Fruit fly (Drosophila melanogaster) whole organism, prepupa: ENCODE data around the gene bip1.

Experiments
- Blimp-1 ChIP-seq: fragments of 200-800 bp; sonication (Bioruptor generic); optimal IDR thresholded peaks from 3 replicates; lab custom pipeline; 2017; ENCODE audit warnings: missing biosample characterization, missing genetic modification characterization, mild to moderate bottlenecking, moderate library complexity, missing genetic modification reagents
- CG11762 ChIP-seq: fragments of 200-800 bp; sonication (Bioruptor generic); optimal IDR thresholded peaks from 3 replicates; lab custom pipeline; 2016; ENCODE audit warnings: missing biosample characterization, missing genetic modification characterization; ENCODE audit not compliant: insufficient read depth
- CG11902 ChIP-seq: fragments of 200-800 bp; sonication (Bioruptor generic); optimal IDR thresholded peaks from 3 replicates; lab custom pipeline; 2016; ENCODE audit warnings: missing biosample characterization, missing genetic modification characterization
- CG15336 ChIP-seq: fragments of 200-800 bp; sonication (Bioruptor generic); IDR thresholded peaks from 2 replicates; pipeline ENCODE4 v1.3.6; 2022; ENCODE audit warnings: missing biosample characterization, missing genetic modification characterization
- CG1621 ChIP-seq: fragments of 200-800 bp; sonication (Bioruptor generic); optimal IDR thresholded peaks from 3 replicates; lab custom pipeline; 2018; ENCODE audit warnings: missing biosample characterization, mild to moderate bottlenecking, missing genetic modification characterization
- CG16779 ChIP-seq: fragments of 200-800 bp; sonication (Bioruptor generic); optimal IDR thresholded peaks from 3 replicates; lab custom pipeline; 2017; ENCODE audit warnings: missing biosample characterization, mild to moderate bottlenecking, missing genetic modification characterization
- CG3032 ChIP-seq: fragments of 200-800 bp; optimal IDR thresholded peaks from 2 replicates; lab custom pipeline; 2019; ENCODE audit warnings: missing biosample characterization, mild to moderate bottlenecking, missing genetic modification characterization, moderate library complexity
- CG32006 ChIP-seq: fragments of 200-800 bp; sonication (Bioruptor generic); optimal IDR thresholded peaks from 3 replicates; lab custom pipeline; 2017; ENCODE audit warnings: missing biosample characterization, mild to moderate bottlenecking, missing genetic modification characterization
- CG34406 ChIP-seq: fragments of 200-800 bp; sonication (Bioruptor generic); optimal IDR thresholded peaks from 3 replicates; lab custom pipeline; 2016; ENCODE audit warnings: missing biosample characterization, missing genetic modification characterization
- CG3919 ChIP-seq: fragments of 200-800 bp; sonication (Bioruptor generic); optimal IDR thresholded peaks from 3 replicates; lab custom pipeline; 2016; ENCODE audit warnings: missing biosample characterization, missing genetic modification characterization
- CG6163 ChIP-seq: fragments of 200-800 bp; sonication (Bioruptor generic); IDR thresholded peaks from 3 replicates; pipeline ENCODE4 v1.3.6; 2022; ENCODE audit warnings: missing biosample characterization, missing genetic modification characterization
- CG6276 ChIP-seq: fragments of 200-800 bp; sonication (Bioruptor generic); optimal IDR thresholded peaks from 2 replicates; lab custom pipeline; 2017; ENCODE audit warnings: missing biosample characterization, mild to moderate bottlenecking, missing genetic modification characterization
- CG6792 ChIP-seq: fragments of 200-800 bp; sonication (Bioruptor generic); optimal IDR thresholded peaks from 3 replicates; lab custom pipeline; 2016; ENCODE audit warnings: missing biosample characterization, missing genetic modification characterization
- CG6808 ChIP-seq: fragments of 200-800 bp; sonication (Bioruptor generic); optimal IDR thresholded peaks from 3 replicates; lab custom pipeline; 2017; ENCODE audit warnings: missing biosample characterization, missing genetic modification characterization, mild to moderate bottlenecking, moderate library complexity, missing genetic modification reagents
- CG6854 ChIP-seq: fragments of 200-800 bp; sonication (Bioruptor generic); optimal IDR thresholded peaks from 2 replicates; lab custom pipeline; 2017; ENCODE audit warnings: missing biosample characterization, mild to moderate bottlenecking, missing genetic modification characterization
- CG7368 ChIP-seq: fragments of 200-800 bp; sonication (Bioruptor generic); optimal IDR thresholded peaks from 3 replicates; lab custom pipeline; 2016; ENCODE audit warnings: missing biosample characterization, missing genetic modification characterization
- CG8119 ChIP-seq: fragments of 200-800 bp; sonication (Bioruptor generic); IDR thresholded peaks from 3 replicates; pipeline ENCODE4 v1.3.6; 2022; ENCODE audit warnings: missing biosample characterization, missing genetic modification characterization
- CG8632 ChIP-seq: fragments of 200-800 bp; sonication (Bioruptor generic); optimal IDR thresholded peaks from 3 replicates; lab custom pipeline; 2016; ENCODE audit warnings: missing biosample characterization, missing genetic modification characterization
- CG9139 ChIP-seq: fragments of 200-800 bp; sonication (Bioruptor generic); optimal IDR thresholded peaks from 3 replicates; lab custom pipeline; 2017; ENCODE audit warnings: missing biosample characterization, mild to moderate bottlenecking, missing genetic modification characterization
- Eip75B ChIP-seq: fragments of 200-800 bp; sonication (Bioruptor generic); optimal IDR thresholded peaks from 3 replicates; lab custom pipeline; 2016; ENCODE audit warnings: missing biosample characterization, missing genetic modification characterization
- Eip78C ChIP-seq: fragments of 200-800 bp; sonication (Bioruptor generic); peaks from one replicate; lab custom pipeline; 2016; ENCODE audit warnings: missing biosample characterization, missing genetic modification characterization
- Eip93F ChIP-seq: fragments of 200-800 bp; sonication (Bioruptor generic); optimal IDR thresholded peaks from 2 replicates; lab custom pipeline; 2016; ENCODE audit warnings: missing biosample characterization, mild to moderate bottlenecking, missing genetic modification characterization
- Ets96B ChIP-seq: fragments of 200-800 bp; optimal IDR thresholded peaks from 2 replicates; lab custom pipeline; 2019; ENCODE audit warnings: missing biosample characterization, mild to moderate bottlenecking, missing genetic modification characterization, moderate library complexity
- Gug ChIP-seq: fragments of 200-800 bp; sonication (Bioruptor generic); IDR thresholded peaks from 2 replicates; pipeline ENCODE4 v1.3.6; 2022; ENCODE audit warnings: missing biosample characterization, missing genetic modification characterization
- Hr38 ChIP-seq: sonication (Bioruptor generic); optimal IDR thresholded peaks from 2 replicates; lab custom pipeline; 2016; ENCODE audit warnings: missing biosample characterization, missing genetic modification characterization
- Hr39 ChIP-seq: fragments of 200-800 bp; sonication (Bioruptor generic); optimal IDR thresholded peaks from 2 replicates; lab custom pipeline; 2016; ENCODE audit warnings: missing biosample characterization, missing genetic modification characterization
- Lpt ChIP-seq: fragments of 200-800 bp; sonication (Bioruptor generic); optimal IDR thresholded peaks from 3 replicates; lab custom pipeline; 2016; ENCODE audit warnings: missing biosample characterization, missing genetic modification characterization
- Met ChIP-seq: fragments of 200-800 bp; sonication (Bioruptor generic); optimal IDR thresholded peaks from 3 replicates; lab custom pipeline; 2016; ENCODE audit warnings: missing biosample characterization, missing genetic modification characterization
- Smox ChIP-seq: fragments of 200-800 bp; sonication (Bioruptor generic); optimal IDR thresholded peaks from 3 replicates; lab custom pipeline; 2016; ENCODE audit warnings: missing biosample characterization, missing genetic modification characterization
- Sox102F ChIP-seq: fragments of 200-800 bp; sonication (Bioruptor generic); optimal IDR thresholded peaks from 2 replicates; lab custom pipeline; 2016; ENCODE audit warnings: missing biosample characterization, mild to moderate bottlenecking, missing genetic modification characterization
- Sox14 ChIP-seq: fragments of 200-800 bp; sonication (Bioruptor generic); optimal IDR thresholded peaks from 3 replicates; lab custom pipeline; 2016; ENCODE audit warnings: missing biosample characterization, missing genetic modification characterization
- Sox15 ChIP-seq: fragments of 200-800 bp; sonication (Bioruptor generic); optimal IDR thresholded peaks from 3 replicates; lab custom pipeline; 2016; ENCODE audit warnings: missing biosample characterization, missing genetic modification characterization
- achi ChIP-seq: fragments of 200-800 bp; sonication (Bioruptor generic); optimal IDR thresholded peaks from 3 replicates; lab custom pipeline; 2016; ENCODE audit warnings: missing biosample characterization, missing genetic modification characterization
- acj6 ChIP-seq: fragments of 200-800 bp; sonication (Bioruptor generic); optimal IDR thresholded peaks from 3 replicates; lab custom pipeline; 2016; ENCODE audit warnings: missing biosample characterization, missing genetic modification characterization
- cyc ChIP-seq: fragments of 200-800 bp; sonication (Bioruptor generic); optimal IDR thresholded peaks from 3 replicates; lab custom pipeline; 2016; ENCODE audit warnings: missing biosample characterization, missing genetic modification characterization
- dac ChIP-seq: fragments of 200-800 bp; sonication (Bioruptor generic); optimal IDR thresholded peaks from 2 replicates; lab custom pipeline; 2017; ENCODE audit warnings: missing biosample characterization, mild to moderate bottlenecking, missing genetic modification characterization
- dsx ChIP-seq: fragments of 200-800 bp; optimal IDR thresholded peaks from 3 replicates; lab custom pipeline; 2019; ENCODE audit warnings: missing biosample characterization, mild to moderate bottlenecking, missing genetic modification characterization, moderate library complexity; ENCODE audit not compliant: poor library complexity, severe bottlenecking
- eg ChIP-seq: fragments of 200-800 bp; sonication (Bioruptor generic); IDR thresholded peaks from 3 replicates; pipeline ENCODE4 v1.3.6; 2022; ENCODE audit warnings: missing biosample characterization, missing genetic modification characterization
- esn ChIP-seq: fragments of 200-800 bp; sonication (Bioruptor generic); optimal IDR thresholded peaks from 2 replicates; lab custom pipeline; 2016; ENCODE audit warnings: missing biosample characterization, mild to moderate bottlenecking, missing genetic modification characterization, moderate library complexity
- fkh ChIP-seq: fragments of 200-800 bp; sonication (Bioruptor generic); optimal IDR thresholded peaks from 3 replicates; lab custom pipeline; 2017; ENCODE audit warnings: missing biosample characterization, mild to moderate bottlenecking, missing genetic modification characterization, moderate library complexity
- lz ChIP-seq: fragments of 200-800 bp; sonication (Bioruptor generic); optimal IDR thresholded peaks from 3 replicates; lab custom pipeline; 2016; ENCODE audit warnings: missing biosample characterization, missing genetic modification characterization
- salr ChIP-seq, 2 experiments: fragments of 200-800 bp; sonication (Bioruptor generic); optimal IDR thresholded peaks; 3 replicates each; lab custom pipeline; 2016 to 2018; ENCODE audit warnings: missing biosample characterization in 2 of 2, missing genetic modification characterization in 2 of 2, mild to moderate bottlenecking in 1 of 2
- spab ChIP-seq: fragments of 200-800 bp; sonication (Bioruptor generic); optimal IDR thresholded peaks from 2 replicates; lab custom pipeline; 2017; ENCODE audit warnings: missing biosample characterization, mild to moderate bottlenecking, missing genetic modification characterization, missing genetic modification reagents
- svp ChIP-seq: fragments of 200-800 bp; sonication (Bioruptor generic); peaks from one replicate; lab custom pipeline; 2016; ENCODE audit warnings: missing biosample characterization, missing genetic modification characterization
- vri ChIP-seq: fragments of 200-800 bp; sonication (Bioruptor generic); optimal IDR thresholded peaks from 3 replicates; lab custom pipeline; 2016; ENCODE audit warnings: missing biosample characterization, mild to moderate bottlenecking, missing genetic modification characterization

bip1 gene

dm6 chr3L:8056740-8057253, 1.7 kb downstream of the bip1 start (continued):
- TF ChIP-seq lz (peak; percentile 81), Lpt (GFP tag; lab: Kevin White, UChicago) (peak; percentile 77), CG8119 (GFP tag; lab: Robert Waterston, UW) (peak; percentile 90), Eip75B (GFP tag; lab: Kevin White, UChicago) (peak; percentile 93), CG34406 (GFP tag; lab: Kevin White, UChicago) (peak; percentile 88), esn (peak; percentile 92), Blimp-1 (peak; percentile 69), CG6808 (GFP tag; lab: Kevin White, UChicago) (peak; percentile 97), CG11902 (GFP tag; lab: Kevin White, UChicago) (peak; percentile 57), CG16779 (peak; percentile 90), acj6 (GFP tag; lab: Kevin White, UChicago) (peak; percentile 87), CG6163 (no peak; the same call in 1 of the 3 replicates), CG6854 (GFP tag; lab: Kevin White, UChicago) (no peak), vri (GFP tag; lab: Kevin White, UChicago) (peak; percentile 59), Smox (GFP tag; lab: Kevin White, UChicago) (peak; percentile 87), CG11762 (GFP tag; lab: Kevin White, UChicago) (peak; percentile 88), fkh (no peak), Gug (GFP tag; lab: Robert Waterston, UW) (peak; percentile 57), Eip93F (GFP tag; lab: Kevin White, UChicago) (peak; percentile 35), cyc (peak; percentile 68), CG9139 (GFP tag; lab: Kevin White, UChicago) (peak; percentile 79), CG7368 (GFP tag; lab: Kevin White, UChicago) (peak; percentile 81), Met (GFP tag; lab: Kevin White, UChicago) (peak; percentile 87), spab (GFP tag; lab: Kevin White, UChicago) (peak; percentile 96), Eip78C (GFP tag; lab: Kevin White, UChicago) (peak; percentile 98), Sox14 (GFP tag; lab: Kevin White, UChicago) (peak; percentile 91), Sox15 (GFP tag; lab: Kevin White, UChicago) (peak; percentile 71), achi (GFP tag; lab: Kevin White, UChicago) (peak; percentile 87), CG32006 (GFP tag; lab: Kevin White, UChicago) (peak; percentile 96), svp (GFP tag; lab: Kevin White, UChicago) (peak; percentile 93), Sox102F (GFP tag; lab: Kevin White, UChicago) (peak; percentile 85), Ets96B (peak; percentile 89), CG8632 (peak; percentile 84), Hr39 (peak; percentile 77), CG3919 (GFP tag; lab: Kevin White, UChicago) (peak; percentile 92)

- no peak for TF ChIP-seq Eip93F (GFP tag; lab: Kevin White, UChicago)
- TF ChIP-seq CG6854 (GFP tag; lab: Kevin White, UChicago): peak; percentile 47
- no peak for TF ChIP-seq dac (GFP tag; lab: Kevin White, UChicago)
- no peak for TF ChIP-seq CG1621 (tag; lab: Kevin White, UChicago)
- TF ChIP-seq, all 60 proteins: peak for 1
Measured at dm6 chr3L:8056325-8056724, 2.2 kb downstream of the bip1 start.

- TF ChIP-seq Blimp-1 (no peak), salr (GFP tag; optimal IDR thresholded peaks at IDR 0.05; lab: Kevin White, UChicago) (no peak), lz (no peak), CG6854 (GFP tag; lab: Kevin White, UChicago) (no peak), Eip93F (GFP tag; lab: Kevin White, UChicago) (no peak), Lpt (GFP tag; lab: Kevin White, UChicago) (no peak), spab (GFP tag; lab: Kevin White, UChicago) (no peak), svp (GFP tag; lab: Kevin White, UChicago) (no peak), CG15336 (GFP tag; lab: Robert Waterston, UW) (peak; percentile 32; the same call in 1 of the 2 replicates), Hr39 (no peak), CG8119 (GFP tag; lab: Robert Waterston, UW) (peak; percentile 68; the same call in 2 of the 3 replicates), dsx (GFP tag; lab: Kevin White, UChicago) (peak; percentile 90), CG32006 (GFP tag; lab: Kevin White, UChicago) (no peak), CG6276 (GFP tag; lab: Kevin White, UChicago) (peak; percentile 60), CG8632 (no peak), vri (GFP tag; lab: Kevin White, UChicago) (no peak), Eip75B (GFP tag; lab: Kevin White, UChicago) (no peak), Hr38 (GFP tag; lab: Kevin White, UChicago) (no peak), CG11902 (GFP tag; lab: Kevin White, UChicago) (no peak), eg (GFP tag; lab: Robert Waterston, UW) (no peak), CG3032 (tag; lab: Kevin White, UChicago) (no peak), CG11762 (GFP tag; lab: Kevin White, UChicago) (no peak), achi (GFP tag; lab: Kevin White, UChicago) (no peak), CG6792 (no peak), Sox14 (GFP tag; lab: Kevin White, UChicago) (no peak), Eip78C (GFP tag; lab: Kevin White, UChicago) (peak; percentile 31)
Measured at dm6 chr3L:8044867-8045362, 13.6 kb downstream of the bip1 start.
